Worm (Caenorhabditis elegans) whole organism, young adult: Measurements from ENCODE around the gene sqv-2.

Experiments
- unc-62 ChIP-seq: fragments of 150-350 bp; optimal IDR thresholded peaks from 2 replicates; lab custom pipeline; 2014; ENCODE audit warnings: missing biosample characterization, missing genetic modification reagents, missing genetic modification characterization
- ztf-3 ChIP-seq: fragments of 200-800 bp; sonication (Bioruptor generic); optimal IDR thresholded peaks from 2 replicates; lab custom pipeline; 2018; ENCODE audit warnings: mild to moderate bottlenecking, missing genetic modification characterization, missing compliant biosample characterization

- TF ChIP-seq ztf-3 (GFP tag; lab: Kevin White, UChicago): no peak
- TF ChIP-seq unc-62 (GFP tag; lab: Kevin White, UChicago): no peak
Observed at ce11 chrII:2930499-2930898, 36.3 kb upstream of the sqv-2 start, which contains the start of the genes irld-64 and irld-63.
